Fruit fly (Drosophila melanogaster): ENCODE results near the gene CG1677.

CG1677 gene

DNA sequence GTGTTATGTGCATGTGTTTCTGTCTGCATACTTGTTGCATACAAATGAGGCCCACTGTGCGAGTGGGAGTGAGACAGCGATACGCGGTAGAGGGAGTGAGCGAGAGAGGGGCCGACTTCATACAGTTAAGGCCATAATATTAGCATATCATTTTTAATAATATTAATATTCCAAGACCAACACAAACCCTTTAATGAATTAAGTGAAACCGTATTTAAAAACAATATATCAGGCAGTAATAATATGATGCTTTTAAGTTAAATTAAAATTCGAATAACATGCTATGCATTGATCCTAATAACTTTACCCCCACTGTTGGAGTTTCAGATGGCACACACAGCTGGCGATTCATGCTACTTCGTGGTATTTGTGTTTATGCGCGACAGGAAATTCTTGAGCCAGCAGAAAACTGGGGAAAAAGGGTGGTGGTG lies 80.8 kb downstream of the CG1677 start:
- TF ChIP-seq Dip3 (GFP tag; optimal IDR thresholded peaks at IDR 0.05) (peak; percentile 57), CG4707 (GFP tag; optimal IDR thresholded peaks at IDR 0.05) (peak; percentile 98), ems (GFP tag; optimal IDR thresholded peaks at IDR 0.05) (peak; percentile 87), CG10979 (tag; optimal IDR thresholded peaks at IDR 0.05) (peak; percentile 99), HLH54F (GFP tag; optimal IDR thresholded peaks at IDR 0.05) (peak; percentile 73), CG11560 (tag; IDR thresholded peaks at IDR 0.05) (peak; percentile 82), ATbp (GFP tag; optimal IDR thresholded peaks at IDR 0.05) (peak; percentile 97), ac (GFP tag; optimal IDR thresholded peaks at IDR 0.05) (peak; percentile 95), Doc2 (GFP tag; IDR thresholded peaks at IDR 0.05) (peak; percentile 64; the same call in 1 of the 2 replicates), shn (GFP tag; optimal IDR thresholded peaks at IDR 0.05) (peak; percentile 44), CG9437 (GFP tag; optimal IDR thresholded peaks at IDR 0.05) (peak; percentile 91), CG6272 (GFP tag; IDR thresholded peaks at IDR 0.05) (peak; percentile 89), zf30C (GFP tag; optimal IDR thresholded peaks at IDR 0.05) (peak; percentile 15), NC2β (GFP tag; optimal IDR thresholded peaks at IDR 0.05) (peak; percentile 77), croc (GFP tag; conservative IDR thresholded peaks at IDR 0.05) (peak; percentile 95), CG11085 (GFP tag; IDR thresholded peaks at IDR 0.05) (peak; percentile 84), E2f2 (GFP tag; IDR thresholded peaks at IDR 0.05) (peak; percentile 79), Sry-β (GFP tag; optimal IDR thresholded peaks at IDR 0.05) (peak; percentile 59), Max (GFP tag; optimal IDR thresholded peaks at IDR 0.05) (peak; percentile 93), Lhr (GFP tag; optimal IDR thresholded peaks at IDR 0.05) (peak; percentile 96), grau (tag; optimal IDR thresholded peaks at IDR 0.05) (peak; percentile 96), Vsx1 (GFP tag; optimal IDR thresholded peaks at IDR 0.05) (peak; percentile 92), CG4360 (GFP tag; IDR thresholded peaks at IDR 0.05) (peak; percentile 73), so (GFP tag; IDR thresholded peaks at IDR 0.05) (peak; percentile 96), tna (GFP tag; IDR thresholded peaks at IDR 0.05; ENCODE audit: partially characterized antibody) (no peak), CG7357 (GFP tag; IDR thresholded peaks at IDR 0.05) (peak; percentile 85), CG12219 (GFP tag; optimal IDR thresholded peaks at IDR 0.05) (peak; percentile 97), sima (GFP tag; optimal IDR thresholded peaks at IDR 0.05) (peak; percentile 35), CHES-1-like (GFP tag; optimal IDR thresholded peaks at IDR 0.05) (peak; percentile 38), CG17186 (GFP tag; optimal IDR thresholded peaks at IDR 0.05) (peak; percentile 86), CG9215 (GFP tag; IDR thresholded peaks at IDR 0.05) (peak; percentile 84), esg (GFP tag; conservative IDR thresholded peaks at IDR 0.05) (peak; percentile 95), fd64A (GFP tag; optimal IDR thresholded peaks at IDR 0.05) (peak; percentile 93), Elba2 (GFP tag; optimal IDR thresholded peaks at IDR 0.05) (peak; percentile 61), CG8924 (tag; optimal IDR thresholded peaks at IDR 0.05) (peak; percentile 98), Abd-B (GFP tag; optimal IDR thresholded peaks at IDR 0.05) (peak; percentile 93), her (GFP tag; optimal IDR thresholded peaks at IDR 0.05) (no peak), CG34422 (GFP tag; IDR thresholded peaks at IDR 0.05) (peak; percentile 96), klu (GFP tag; IDR thresholded peaks at IDR 0.05) (peak; percentile 87), CG5953 (GFP tag; IDR thresholded peaks at IDR 0.05) (peak; percentile 90), insv (GFP tag; optimal IDR thresholded peaks at IDR 0.05) (peak in 1 of 2 experiments; percentile 75), Jarid2 (GFP tag; optimal IDR thresholded peaks at IDR 0.05) (peak; percentile 81), jing (GFP tag; optimal IDR thresholded peaks at IDR 0.05) (peak; percentile 88), CG10209 (GFP tag; optimal IDR thresholded peaks at IDR 0.05) (peak; percentile 96), pros (GFP tag; optimal IDR thresholded peaks at IDR 0.05) (peak; percentile 81), YL-1 (GFP tag; optimal IDR thresholded peaks at IDR 0.05) (peak; percentile 89), ind (GFP tag; optimal IDR thresholded peaks at IDR 0.05) (peak; percentile 93), sug (tag; optimal IDR thresholded peaks at IDR 0.05) (peak; percentile 85), CG9727 (GFP tag; optimal IDR thresholded peaks at IDR 0.05) (peak; percentile 98), CG11695 (GFP tag; IDR thresholded peaks at IDR 0.05) (peak; percentile 97), Scr (GFP tag; IDR thresholded peaks at IDR 0.05; ENCODE audit: partially characterized antibody) (no peak)

Data from whole organism, embryonic.